Fruit fly (Drosophila melanogaster): ENCODE results near the gene Paics.

- TF ChIP-seq OdsH (GFP tag; optimal IDR thresholded peaks at IDR 0.05): no peak
- no peak for TF ChIP-seq net (GFP tag; optimal IDR thresholded peaks at IDR 0.05)
- no peak for TF ChIP-seq Met (GFP tag; optimal IDR thresholded peaks at IDR 0.05)
- TF ChIP-seq CG4318 (GFP tag; optimal IDR thresholded peaks at IDR 0.05): no peak
- no peak for TF ChIP-seq CG11294 (GFP tag; IDR thresholded peaks at IDR 0.05)
- no peak for TF ChIP-seq CG3919 (GFP tag; optimal IDR thresholded peaks at IDR 0.05)
- no peak for TF ChIP-seq dsx (GFP tag; optimal IDR thresholded peaks at IDR 0.05; ENCODE audit: poor library complexity, severe bottlenecking)
- TF ChIP-seq Smox (GFP tag; optimal IDR thresholded peaks at IDR 0.05): no peak
- TF ChIP-seq CG6854 (GFP tag; optimal IDR thresholded peaks at IDR 0.05): no peak
- TF ChIP-seq Eip93F (GFP tag; optimal IDR thresholded peaks at IDR 0.05): no peak
- no peak for TF ChIP-seq eg (GFP tag; IDR thresholded peaks at IDR 0.05)
Measured at dm6 chrX:12763467-12763866, 3.0 kb upstream of the Paics start, which contains the start of gene pira.

Data from whole organism, prepupa.